Worm (Caenorhabditis elegans) whole organism, early embryonic: ENCODE results near the gene Y46E12A.5.

Experiments
- B0310.2 ChIP-seq: sonication (generic microtip); optimal IDR thresholded peaks from 2 replicates; lab custom pipeline; 2016; ENCODE audit warnings: mild to moderate bottlenecking, missing genetic modification characterization, missing compliant biosample characterization
- F13C5.2 ChIP-seq: sonication (generic microtip); optimal IDR thresholded peaks from 2 replicates; lab custom pipeline; 2017; ENCODE audit warnings: mild to moderate bottlenecking, missing genetic modification characterization, inconsistent platforms, missing compliant biosample characterization
- aly-1 ChIP-seq: sonication (generic microtip); optimal IDR thresholded peaks from 2 replicates; lab custom pipeline; 2016; ENCODE audit warnings: missing genetic modification characterization, missing compliant biosample characterization
- ama-1 ChIP-seq: fragments of 150-350 bp; optimal IDR thresholded peaks from 2 replicates; lab custom pipeline; 2014
- ceh-13 ChIP-seq: fragments of 200-800 bp; sonication (Bioruptor generic); optimal IDR thresholded peaks from 2 replicates; lab custom pipeline; 2018; ENCODE audit warnings: mild to moderate bottlenecking, missing genetic modification characterization, missing compliant biosample characterization
- ceh-36 ChIP-seq: sonication (generic microtip); optimal IDR thresholded peaks from 2 replicates; lab custom pipeline; 2016; ENCODE audit warnings: missing genetic modification characterization, inconsistent platforms, missing compliant biosample characterization
- ets-7 ChIP-seq: sonication (generic microtip); optimal IDR thresholded peaks from 2 replicates; lab custom pipeline; 2016; ENCODE audit warnings: missing genotype, missing genetic modification characterization, missing compliant biosample characterization
- hnd-1 ChIP-seq: sonication (generic microtip); optimal IDR thresholded peaks from 2 replicates; lab custom pipeline; 2016; ENCODE audit warnings: missing genetic modification characterization, missing compliant biosample characterization
- tbx-11 ChIP-seq: fragments of 200-800 bp; sonication (Bioruptor generic); IDR thresholded peaks from 2 replicates; pipeline ENCODE4 v1.3.6; 2022; ENCODE audit warnings: missing genetic modification characterization, missing compliant biosample characterization
- tra-4 ChIP-seq: sonication (generic microtip); optimal IDR thresholded peaks from 2 replicates; lab custom pipeline; 2017; ENCODE audit warnings: missing genetic modification characterization, missing compliant biosample characterization

ce11 chrIII:1793416-1793815, 35.4 kb upstream of the Y46E12A.5 start:
- TF ChIP-seq tra-4 (tag; lab: Kevin White, UChicago) (no peak), ama-1 (lab: Kevin White, UChicago) (no peak), aly-1 (no peak), ceh-13 (GFP tag; lab: Kevin White, UChicago) (no peak), ceh-36 (tag; lab: Kevin White, UChicago) (no peak), hnd-1 (tag; lab: Kevin White, UChicago) (no peak), tbx-11 (GFP tag; lab: Robert Waterston, UW) (no peak), ets-7 (no peak), B0310.2 (tag; lab: Kevin White, UChicago) (no peak), F13C5.2 (no peak)
